Worm (Caenorhabditis elegans): Measurements from ENCODE around the gene gcy-8.

- TF ChIP-seq ztf-11 (tag; optimal IDR thresholded peaks at IDR 0.05) (no peak), peb-1 (tag; optimal IDR thresholded peaks at IDR 0.05) (no peak), ZK546.5 (tag; optimal IDR thresholded peaks at IDR 0.05) (no peak), lsy-2 (tag; optimal IDR thresholded peaks at IDR 0.05) (no peak), unc-55 (GFP tag; optimal IDR thresholded peaks at IDR 0.05) (no peak), unc-39 (tag; optimal IDR thresholded peaks at IDR 0.05) (no peak), blmp-1 (tag; optimal IDR thresholded peaks at IDR 0.05; ENCODE audit: insufficient read depth) (no peak), zag-1 (tag; optimal IDR thresholded peaks at IDR 0.05) (no peak), ceh-82 (tag; optimal IDR thresholded peaks at IDR 0.05) (no peak)
These were observed 10.9 kb downstream of the gcy-8 start, which contains the start of gene F20D12.7 for ce11 chrIV:7938834-7939233.

Data from whole organism, L2 larva.